Fruit fly (Drosophila melanogaster): ENCODE results near the gene CG11656.

CG11656 gene

dm6 chr3R:13011621-13011963 lies 1.9 kb downstream of the CG11656 start, which contains the start of gene CtBP:
Gene CtBP, plus strand, starts transcription at chr3R:13011649.
- TF ChIP-seq Bgb (GFP tag; IDR thresholded peaks at IDR 0.05; ENCODE audit: partially characterized antibody), result peak; percentile 40; the same call in 1 of the 2 replicates
- no peak for TF ChIP-seq CG2202 (tag; optimal IDR thresholded peaks at IDR 0.05)
- TF ChIP-seq Adf1 (GFP tag; IDR thresholded peaks at IDR 0.05), result peak; percentile 23; the same call in 1 of the 2 replicates
- TF ChIP-seq nerfin-1 (tag; optimal IDR thresholded peaks at IDR 0.05), result peak; percentile 62
- peak; percentile 88 for TF ChIP-seq sd (tag; optimal IDR thresholded peaks at IDR 0.05)
- no peak for TF ChIP-seq CG4820 (GFP tag; optimal IDR thresholded peaks at IDR 0.05)
- TF ChIP-seq Tbp (GFP tag; optimal IDR thresholded peaks at IDR 0.05), result no peak
- 0 out of 2 replicates have a peak, but pooled peaks have one; percentile 7 for TF ChIP-seq chm (GFP tag; IDR thresholded peaks at IDR 0.05)
- no peak for TF ChIP-seq dpn (GFP tag; optimal IDR thresholded peaks at IDR 0.05)
- 0 out of 2 replicates have a peak, but pooled peaks have one; percentile 33 for TF ChIP-seq NFAT (GFP tag; IDR thresholded peaks at IDR 0.05)
- TF ChIP-seq CG14710 (tag; optimal IDR thresholded peaks at IDR 0.05), result peak; percentile 14
- no peak for TF ChIP-seq CG6272 (GFP tag; IDR thresholded peaks at IDR 0.05)
- TF ChIP-seq Elba2 (GFP tag; optimal IDR thresholded peaks at IDR 0.05), result peak; percentile 4
- peak; percentile 24 for TF ChIP-seq zf30C (GFP tag; optimal IDR thresholded peaks at IDR 0.05)
- TF ChIP-seq CG34422 (GFP tag; IDR thresholded peaks at IDR 0.05), result peak; percentile 60; the same call in 1 of the 3 replicates
- TF ChIP-seq HLHmδ (GFP tag; optimal IDR thresholded peaks at IDR 0.05), result peak; percentile 47
- 0 out of 2 replicates have a peak, but pooled peaks have one; percentile 9 for TF ChIP-seq bowl (GFP tag; IDR thresholded peaks at IDR 0.05)
- no peak for TF ChIP-seq ttk (GFP tag; IDR thresholded peaks at IDR 0.05)
- no peak for TF ChIP-seq CG15601 (tag; optimal IDR thresholded peaks at IDR 0.05)
- TF ChIP-seq CG9932 (GFP tag; IDR thresholded peaks at IDR 0.05), result no peak
- no peak; the same call in 1 of the 2 replicates for TF ChIP-seq Drgx (GFP tag; IDR thresholded peaks at IDR 0.05)
- no peak for TF ChIP-seq tgo (GFP tag; IDR thresholded peaks at IDR 0.05)
- TF ChIP-seq nom (GFP tag; optimal IDR thresholded peaks at IDR 0.05), result peak; percentile 63
- peak; percentile 58 for TF ChIP-seq MESR4 (GFP tag; optimal IDR thresholded peaks at IDR 0.05)
- no peak for TF ChIP-seq Hr51 (GFP tag; optimal IDR thresholded peaks at IDR 0.05)
- peak; percentile 80 for TF ChIP-seq Med (GFP tag)
- no peak for TF ChIP-seq Atf6 (GFP tag; IDR thresholded peaks at IDR 0.05)
- no peak for TF ChIP-seq trh (GFP tag; optimal IDR thresholded peaks at IDR 0.05)
- TF ChIP-seq Myb (GFP tag; optimal IDR thresholded peaks at IDR 0.05), result no peak
- TF ChIP-seq CG12659 (GFP tag; optimal IDR thresholded peaks at IDR 0.05), result peak; percentile 55
- TF ChIP-seq phol (tag; optimal IDR thresholded peaks at IDR 0.05), result peak; percentile 96

dm6 chr3R:13012351-13012750 lies 2.7 kb downstream of the CG11656 start:
- no peak for TF ChIP-seq Lhr (GFP tag; optimal IDR thresholded peaks at IDR 0.05)
- TF ChIP-seq YL-1 (GFP tag; optimal IDR thresholded peaks at IDR 0.05), result peak; percentile 29
- peak; percentile 14 for TF ChIP-seq gsb-n (tag; optimal IDR thresholded peaks at IDR 0.05)
- peak; percentile 52 for TF ChIP-seq CG16863 (GFP tag; optimal IDR thresholded peaks at IDR 0.05)
- TF ChIP-seq CG13894 (tag; optimal IDR thresholded peaks at IDR 0.05), result no peak
- TF ChIP-seq run (tag; optimal IDR thresholded peaks at IDR 0.05), result no peak
- peak; percentile 60; the same call in 1 of the 3 replicates for TF ChIP-seq gce (GFP tag; IDR thresholded peaks at IDR 0.05)
- TF ChIP-seq HHEX (GFP tag; optimal IDR thresholded peaks at IDR 0.05), result no peak
- TF ChIP-seq CG14441 (GFP tag; IDR thresholded peaks at IDR 0.05), result peak; percentile 82
- peak; percentile 55; the same call in 2 of the 3 replicates for TF ChIP-seq tgo (GFP tag; IDR thresholded peaks at IDR 0.05)
- TF ChIP-seq Rx (GFP tag; IDR thresholded peaks at IDR 0.05), result peak; percentile 62
- 0 out of 2 replicates have a peak, but pooled peaks have one; percentile 24 for TF ChIP-seq CG5953 (GFP tag; IDR thresholded peaks at IDR 0.05)
- no peak for TF ChIP-seq HLH4C (GFP tag; IDR thresholded peaks at IDR 0.05; ENCODE audit: partially characterized antibody)
- TF ChIP-seq CG9932 (GFP tag; IDR thresholded peaks at IDR 0.05), result peak; percentile 67
- peak; percentile 52 for TF ChIP-seq CG3847 (GFP tag; IDR thresholded peaks at IDR 0.05)
- TF ChIP-seq Optix (GFP tag; IDR thresholded peaks at IDR 0.05), result peak; percentile 71; the same call in 2 of the 3 replicates
- TF ChIP-seq wek (GFP tag; optimal IDR thresholded peaks at IDR 0.05), result peak; percentile 27
- TF ChIP-seq gcm (GFP tag; optimal IDR thresholded peaks at IDR 0.05), result peak; percentile 54
- TF ChIP-seq btn (GFP tag; optimal IDR thresholded peaks at IDR 0.05), result peak; percentile 32
- TF ChIP-seq Taf1 (GFP tag; IDR thresholded peaks at IDR 0.05), result no peak
- peak; percentile 22 for TF ChIP-seq tup (GFP tag; optimal IDR thresholded peaks at IDR 0.05)
- peak; percentile 73 for TF ChIP-seq CG18599 (GFP tag; optimal IDR thresholded peaks at IDR 0.05)

Data from whole organism, embryonic.